Worm (Caenorhabditis elegans): ENCODE data around the gene cpn-2.

DNA sequence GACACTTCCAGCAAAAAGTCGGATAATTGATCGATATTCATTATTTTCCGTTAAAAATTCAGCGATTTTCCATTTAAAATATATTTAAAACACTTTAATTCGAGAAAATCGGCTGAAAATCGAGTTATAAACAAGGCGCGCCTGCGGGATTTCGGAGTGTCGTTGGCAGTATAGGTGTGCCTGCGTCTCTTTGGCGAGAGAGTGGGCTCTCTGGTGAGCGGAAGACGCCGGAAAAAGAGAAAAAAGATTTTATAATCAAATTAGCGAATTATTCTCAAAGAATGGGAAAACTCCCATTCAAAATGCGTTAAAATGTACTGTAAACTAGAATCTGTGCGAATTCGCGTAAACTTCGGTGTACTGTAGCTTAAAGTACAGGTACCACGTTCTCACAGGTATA, 10.2 kb downstream of the cpn-2 start, which contains the start of gene D1069.3:
- TF ChIP-seq ama-1 (optimal IDR thresholded peaks at IDR 0.05) (no peak), fkh-10 (GFP tag; optimal IDR thresholded peaks at IDR 0.05) (no peak), unc-55 (GFP tag; optimal IDR thresholded peaks at IDR 0.05) (no peak), fkh-6 (tag; optimal IDR thresholded peaks at IDR 0.05) (no peak), nhr-11 (tag; optimal IDR thresholded peaks at IDR 0.05) (no peak), unc-42 (tag; optimal IDR thresholded peaks at IDR 0.05) (peak; percentile 79), sox-4 (tag; optimal IDR thresholded peaks at IDR 0.05) (no peak), mec-3 (tag; optimal IDR thresholded peaks at IDR 0.05; ENCODE audit: borderline replicate concordance) (no peak), sdc-2 (tag; optimal IDR thresholded peaks at IDR 0.05) (no peak), pha-4 (tag; optimal IDR thresholded peaks at IDR 0.05) (no peak), ref-2 (tag; optimal IDR thresholded peaks at IDR 0.05) (no peak)
